Worm (Caenorhabditis elegans) whole organism, midembryonic: ENCODE measurements around the gene M03A8.3.

Source experiments
- T22C8.4 ChIP-seq: fragments of 200-800 bp; sonication (Bioruptor generic); IDR thresholded peaks from 2 replicates; pipeline ENCODE4 v1.3.6; 2022; ENCODE audit warnings: missing genetic modification characterization, missing compliant biosample characterization
- cog-1 ChIP-seq: sonication (generic microtip); optimal IDR thresholded peaks from 2 replicates; lab custom pipeline; 2016; ENCODE audit warnings: missing genetic modification characterization, missing compliant biosample characterization
- flt-1 ChIP-seq: fragments of 200-800 bp; sonication (Bioruptor generic); IDR thresholded peaks from 2 replicates; pipeline ENCODE4 v1.3.6; 2022; ENCODE audit warnings: missing genetic modification characterization, missing compliant biosample characterization
- klf-2 ChIP-seq: fragments of 200-800 bp; sonication (Bioruptor generic); conservative IDR thresholded peaks from 2 replicates; pipeline ENCODE4 v1.3.6; 2022; ENCODE audit warnings: missing genetic modification reagents, missing genetic modification characterization, missing compliant biosample characterization
- med-1 ChIP-seq: sonication (generic microtip); optimal IDR thresholded peaks from 2 replicates; lab custom pipeline; 2017; ENCODE audit warnings: missing genetic modification characterization, mild to moderate bottlenecking, missing compliant biosample characterization, antibody characterized with exemption, missing genetic modification reagents; ENCODE audit not compliant: insufficient read depth
- ref-1 ChIP-seq: fragments of 200-800 bp; sonication (Bioruptor generic); conservative IDR thresholded peaks from 2 replicates; pipeline ENCODE4 v1.3.6; 2022; ENCODE audit warnings: missing genetic modification reagents, missing genetic modification characterization, missing compliant biosample characterization
- tab-1 ChIP-seq: fragments of 200-800 bp; sonication (Bioruptor generic); IDR thresholded peaks from 2 replicates; pipeline ENCODE4 v1.3.6; 2022; ENCODE audit warnings: missing genetic modification characterization, missing compliant biosample characterization
- ztf-23 ChIP-seq: fragments of 200-800 bp; sonication (Bioruptor generic); IDR thresholded peaks from 2 replicates; pipeline ENCODE4 v1.3.6; 2022; ENCODE audit warnings: missing genetic modification reagents, missing genetic modification characterization, missing compliant biosample characterization
- ztf-29 ChIP-seq: fragments of 200-800 bp; sonication (Bioruptor generic); IDR thresholded peaks from 2 replicates; pipeline ENCODE4 v1.3.6; 2022; ENCODE audit warnings: missing genetic modification reagents, missing genetic modification characterization, missing compliant biosample characterization

The M03A8.3 gene

DNA sequence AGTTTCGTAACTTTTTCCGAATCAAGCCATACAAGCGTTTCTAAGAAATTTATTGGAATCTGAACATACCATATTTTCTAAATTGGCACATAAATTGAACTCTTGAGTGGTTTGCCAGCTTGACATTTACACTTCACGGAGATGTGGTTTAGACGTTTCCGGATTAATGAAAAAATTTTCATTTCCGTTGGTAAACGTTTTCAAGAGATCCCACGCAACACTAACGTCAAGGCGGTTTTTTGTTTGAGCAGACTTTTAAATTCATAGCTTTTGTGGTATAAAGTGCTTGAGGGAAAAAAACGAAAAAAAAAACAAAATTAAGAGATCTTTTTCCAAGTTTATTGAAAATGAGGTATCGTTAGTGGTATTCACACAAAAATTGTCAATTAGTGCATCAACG is 35.3 kb downstream of the M03A8.3 start, which contains the start of gene F41B4.2:
Gene F41B4.2 (minus strand): TSS at position 101 of the 400 bp plus-strand sequence.
- TF ChIP-seq T22C8.4 (GFP tag; lab: Robert Waterston, UW) (no peak), ztf-23 (GFP tag; lab: Robert Waterston, UW) (no peak), tab-1 (no peak)

DNA sequence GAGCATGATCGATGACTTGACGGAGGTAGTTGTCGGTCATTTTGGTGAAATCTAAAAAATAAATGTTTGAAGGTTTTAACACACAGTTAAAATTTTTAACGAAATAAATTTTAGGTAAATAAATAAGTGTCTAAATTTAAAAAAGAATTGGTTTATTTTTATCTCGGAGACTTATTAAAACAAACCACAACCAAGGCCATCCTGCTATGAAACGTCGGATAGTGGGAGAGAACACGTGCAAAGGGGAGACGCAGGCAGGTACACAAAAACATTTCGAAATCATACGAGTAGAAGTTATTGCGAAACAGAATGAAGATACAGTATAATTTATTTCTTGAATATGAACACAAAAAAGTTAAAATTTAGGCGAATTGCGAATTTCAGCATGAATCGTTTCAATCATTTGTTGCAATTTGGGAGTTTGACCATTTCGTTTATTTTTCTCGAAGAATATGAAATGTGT is 36.2 kb downstream of the M03A8.3 start, which contains the start of gene F41B4.3:
Gene F41B4.3 (minus strand): TSS at position 51 of the 463 bp plus-strand sequence.
- no peak for TF ChIP-seq ztf-23 (GFP tag; lab: Robert Waterston, UW)
- no peak for TF ChIP-seq med-1 (GFP tag; lab: Kevin White, UChicago)
- no peak for TF ChIP-seq flt-1 (GFP tag; lab: Robert Waterston, UW)

DNA sequence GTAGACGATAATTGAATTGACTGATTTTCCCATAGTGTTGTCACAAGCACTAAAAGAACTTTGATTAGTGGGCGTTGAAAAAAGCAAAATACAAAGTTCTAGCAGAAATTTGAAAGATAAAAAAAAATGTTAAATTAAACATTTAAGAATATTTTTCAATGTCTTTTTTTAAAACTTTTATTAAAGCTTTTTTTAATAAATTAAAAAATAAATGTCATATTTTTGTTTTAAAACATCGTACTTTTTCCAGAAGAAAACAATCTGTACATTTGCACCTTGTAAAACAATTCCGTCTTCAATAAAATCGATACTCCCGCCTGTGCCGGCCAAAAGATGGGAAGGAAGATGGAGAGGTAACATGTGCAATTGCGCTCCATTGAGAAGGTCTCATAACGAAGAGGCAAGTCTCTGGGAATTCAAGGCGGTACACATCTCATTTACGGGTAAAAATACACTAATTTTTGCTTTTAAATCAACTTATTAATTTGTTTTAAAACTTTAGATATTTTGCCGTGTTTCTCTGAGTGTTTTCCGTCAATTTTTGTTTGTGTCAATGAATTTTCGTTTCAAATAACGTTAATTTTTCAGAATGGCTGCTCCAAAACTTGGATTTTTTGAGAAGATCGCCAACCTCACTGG is 40.9 kb downstream of the M03A8.3 start, which contains the start of the genes glr-6 and asg-2:
Gene glr-6 (minus strand): TSS at position 51 of the 639 bp plus-strand sequence.
Gene asg-2 (plus strand): TSS at position 589 of the 639 bp plus-strand sequence.
- TF ChIP-seq flt-1 (GFP tag; lab: Robert Waterston, UW) (0 out of 2 replicates have a peak, but pooled peaks have one; percentile 53), ztf-23 (GFP tag; lab: Robert Waterston, UW) (no peak), cog-1 (peak; percentile 47), ref-1 (no peak), T22C8.4 (GFP tag; lab: Robert Waterston, UW) (peak; percentile 87)

DNA sequence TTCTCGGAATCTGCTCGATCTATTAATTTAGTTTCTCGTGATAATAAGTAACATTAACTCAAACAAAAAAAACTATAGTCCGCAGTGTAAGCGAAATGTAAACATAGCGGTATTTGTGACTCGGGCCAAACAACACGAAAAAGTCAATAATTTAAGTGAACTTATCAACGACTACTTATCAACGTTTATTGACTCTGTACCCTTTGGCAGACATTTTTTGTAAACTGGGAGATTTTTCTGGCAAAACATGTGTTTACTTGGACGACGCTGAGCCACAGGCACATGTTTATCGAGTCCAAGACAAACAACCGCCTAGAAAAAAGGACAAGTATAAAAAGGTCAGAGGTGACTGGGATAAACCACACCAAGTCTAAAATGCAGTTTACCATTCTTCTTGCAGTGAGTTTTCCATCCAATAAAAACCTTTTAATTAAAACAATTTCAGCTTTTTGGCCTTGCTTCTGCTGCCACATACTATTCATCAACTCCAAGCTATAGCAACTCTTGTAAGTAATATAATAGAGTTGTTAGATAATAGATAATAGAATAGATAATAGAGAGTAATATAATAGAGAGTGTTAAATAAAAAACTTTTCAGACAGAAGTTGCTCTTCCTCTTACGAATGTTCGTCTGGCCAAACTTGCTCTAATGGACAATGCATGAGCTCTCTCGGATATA is 44.7 kb downstream of the M03A8.3 start, which contains the start of gene C53B7.3:
Gene C53B7.3 (plus strand): TSS at position 362 of the 679 bp plus-strand sequence.
- TF ChIP-seq ztf-23 (GFP tag; lab: Robert Waterston, UW) (no peak), flt-1 (GFP tag; lab: Robert Waterston, UW) (no peak), T22C8.4 (GFP tag; lab: Robert Waterston, UW) (no peak), ref-1 (no peak), tab-1 (no peak), med-1 (GFP tag; lab: Kevin White, UChicago) (no peak), cog-1 (no peak), ztf-29 (no peak), klf-2 (no peak)

DNA sequence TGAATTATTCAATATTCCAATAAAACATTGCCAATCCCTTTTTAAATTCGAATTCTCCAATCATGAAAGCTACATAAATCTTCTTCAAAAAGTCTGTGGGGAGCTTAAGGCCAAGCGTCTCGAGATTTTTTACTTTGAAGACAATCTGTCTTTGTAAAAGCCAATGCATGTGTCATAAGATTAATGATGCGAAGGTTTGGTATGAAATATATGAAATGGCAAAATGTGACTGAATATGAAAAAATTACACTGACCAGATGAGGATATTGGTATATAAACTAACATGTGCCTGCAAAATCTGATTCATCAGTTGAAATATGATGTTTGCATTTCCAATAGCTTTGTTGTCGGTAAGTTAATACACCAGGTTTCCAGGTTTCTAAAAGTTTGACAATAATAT is 46.1 kb downstream of the M03A8.3 start, which contains the start of gene C53B7.2:
Gene C53B7.2 (plus strand): TSS at position 301 of the 400 bp plus-strand sequence.
- no peak for TF ChIP-seq klf-2
- no peak for TF ChIP-seq flt-1 (GFP tag; lab: Robert Waterston, UW)
- no peak for TF ChIP-seq ref-1
- no peak for TF ChIP-seq T22C8.4 (GFP tag; lab: Robert Waterston, UW)
- no peak for TF ChIP-seq ztf-29
- TF ChIP-seq tab-1 = no peak
- TF ChIP-seq cog-1 = no peak
- TF ChIP-seq med-1 (GFP tag; lab: Kevin White, UChicago) = no peak
- no peak for TF ChIP-seq ztf-23 (GFP tag; lab: Robert Waterston, UW)

DNA sequence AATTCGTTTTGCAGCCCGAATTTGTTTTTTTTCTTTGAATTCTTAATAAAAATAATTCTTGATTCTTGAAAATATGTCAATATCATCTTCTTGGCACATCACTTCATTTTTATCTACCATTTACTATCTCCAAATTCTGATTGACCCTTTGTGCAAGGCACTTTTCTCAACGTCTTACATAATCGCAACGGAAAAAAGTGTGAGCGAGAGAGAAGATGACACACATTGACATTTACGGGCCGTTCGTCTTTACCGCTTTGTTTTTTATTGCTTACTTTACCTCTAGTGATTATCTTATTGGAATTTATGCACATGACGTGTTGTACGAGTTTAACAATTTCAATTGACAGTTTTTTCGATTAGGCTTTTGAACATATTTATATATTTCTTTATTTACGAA is 48.7 kb downstream of the M03A8.3 start:
- TF ChIP-seq ztf-29 = no peak
- TF ChIP-seq med-1 (GFP tag; lab: Kevin White, UChicago) = no peak
- no peak for TF ChIP-seq cog-1
- TF ChIP-seq flt-1 (GFP tag; lab: Robert Waterston, UW) = no peak

DNA sequence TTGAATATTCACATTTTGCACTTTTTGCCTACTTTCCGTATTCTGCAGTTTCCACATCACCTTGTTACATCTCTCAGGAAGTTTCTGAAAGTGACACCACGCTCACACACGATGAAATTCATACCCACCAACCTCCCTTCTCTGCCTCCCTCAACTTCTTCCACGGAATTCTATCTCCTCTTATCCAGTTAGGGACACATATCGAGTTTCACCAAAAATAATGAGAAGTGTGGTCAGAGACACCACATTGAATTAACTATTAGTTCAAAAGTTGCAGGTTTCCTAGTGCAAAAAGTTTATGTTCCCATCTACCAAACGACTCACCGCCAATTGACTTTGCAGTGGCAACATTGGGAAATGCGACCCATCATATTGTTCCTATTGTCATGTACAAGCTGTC is 50.6 kb downstream of the M03A8.3 start:
- TF ChIP-seq flt-1 (GFP tag; lab: Robert Waterston, UW) = no peak
- no peak for TF ChIP-seq ref-1
- TF ChIP-seq med-1 (GFP tag; lab: Kevin White, UChicago) = no peak
- no peak for TF ChIP-seq tab-1
- TF ChIP-seq cog-1 = no peak
- TF ChIP-seq klf-2 = no peak
- TF ChIP-seq ztf-23 (GFP tag; lab: Robert Waterston, UW) = no peak
- TF ChIP-seq ztf-29 = no peak
- no peak for TF ChIP-seq T22C8.4 (GFP tag; lab: Robert Waterston, UW)
